Worm (Caenorhabditis elegans) whole organism, young adult: Measurements from ENCODE around the gene gtf-2F2.

Experiments
- C06A6.2 ChIP-seq: fragments of 200-800 bp; sonication (Bioruptor generic); conservative IDR thresholded peaks from 2 replicates; pipeline ENCODE4 v1.3.6; 2022; ENCODE audit warnings: missing genetic modification characterization, missing compliant biosample characterization
- C17E4.6 ChIP-seq: fragments of 200-800 bp; sonication (Bioruptor generic); IDR thresholded peaks from 2 replicates; pipeline ENCODE4 v1.3.6; 2022; ENCODE audit warnings: missing genetic modification reagents, missing genetic modification characterization, missing compliant biosample characterization
- D2030.7 ChIP-seq: fragments of 200-800 bp; sonication (Bioruptor generic); IDR thresholded peaks from 2 replicates; pipeline ENCODE4 v1.3.6; 2022; ENCODE audit warnings: missing genetic modification reagents, missing genetic modification characterization, missing compliant biosample characterization
- F10E7.11 ChIP-seq: sonication (generic microtip); optimal IDR thresholded peaks from 2 replicates; lab custom pipeline; 2017; ENCODE audit warnings: mild to moderate bottlenecking, missing genetic modification characterization, moderate library complexity, missing compliant biosample characterization
- F55B11.4 ChIP-seq: sonication (generic microtip); optimal IDR thresholded peaks from 2 replicates; lab custom pipeline; 2016; ENCODE audit warnings: missing compliant biosample characterization, missing genetic modification characterization, borderline replicate concordance; ENCODE audit not compliant: insufficient read depth
- F57C9.4 ChIP-seq: sonication (generic microtip); optimal IDR thresholded peaks from 2 replicates; lab custom pipeline; 2017; ENCODE audit warnings: mild to moderate bottlenecking, missing genetic modification characterization, missing compliant biosample characterization
- K11D2.4 ChIP-seq: fragments of 200-800 bp; sonication (Bioruptor generic); IDR thresholded peaks from 2 replicates; pipeline ENCODE4 v1.3.6; 2022; ENCODE audit warnings: missing genetic modification reagents, missing genetic modification characterization, missing compliant biosample characterization
- K12H6.12 ChIP-seq: fragments of 200-800 bp; sonication (Bioruptor generic); optimal IDR thresholded peaks from 2 replicates; lab custom pipeline; 2018; ENCODE audit warnings: mild to moderate bottlenecking, missing genetic modification characterization, missing compliant biosample characterization
- ama-1 ChIP-seq, 3 experiments: fragments of 150-350 bp in 1 of 3; sonication (generic microtip) in 2 of 3; optimal IDR thresholded peaks; 2 replicates each; lab custom pipeline; 2014 to 2018; ENCODE audit warnings: missing biosample characterization in 2 of 3, missing genetic modification characterization in 2 of 3, missing genetic modification reagents in 2 of 3
- aptf-3 ChIP-seq: fragments of 200-800 bp; sonication (Bioruptor generic); IDR thresholded peaks from 2 replicates; pipeline ENCODE4 v1.3.6; 2022; ENCODE audit warnings: missing genetic modification characterization, missing compliant biosample characterization
- attf-6 ChIP-seq: fragments of 200-800 bp; sonication (Bioruptor generic); IDR thresholded peaks from 2 replicates; pipeline ENCODE4 v1.3.6; 2022; ENCODE audit warnings: missing genetic modification reagents, missing genetic modification characterization, missing compliant biosample characterization
- bed-2 ChIP-seq: fragments of 200-800 bp; sonication (Bioruptor generic); IDR thresholded peaks from 2 replicates; pipeline ENCODE4 v1.3.6; 2022; ENCODE audit warnings: missing genetic modification reagents, missing genetic modification characterization, missing compliant biosample characterization
- ccch-3 ChIP-seq: fragments of 200-800 bp; sonication (Bioruptor generic); optimal IDR thresholded peaks from 2 replicates; lab custom pipeline; 2018; ENCODE audit warnings: mild to moderate bottlenecking, missing genetic modification characterization, missing compliant biosample characterization
- cebp-2 ChIP-seq: fragments of 200-800 bp; sonication (Bioruptor generic); IDR thresholded peaks from 2 replicates; pipeline ENCODE4 v1.3.6; 2022; ENCODE audit warnings: missing genetic modification characterization, missing compliant biosample characterization
- ceh-79 ChIP-seq: sonication (generic microtip); optimal IDR thresholded peaks from 2 replicates; lab custom pipeline; 2017; ENCODE audit warnings: mild to moderate bottlenecking, missing genetic modification characterization, missing compliant biosample characterization
- chd-7 ChIP-seq: sonication (generic microtip); optimal IDR thresholded peaks from 2 replicates; lab custom pipeline; 2016; ENCODE audit warnings: mild to moderate bottlenecking, missing genetic modification characterization, moderate library complexity, missing compliant biosample characterization
- dox-1 ChIP-seq: fragments of 200-800 bp; sonication (Bioruptor generic); IDR thresholded peaks from 2 replicates; pipeline ENCODE4 v1.3.6; 2022; ENCODE audit warnings: missing genetic modification reagents, missing genetic modification characterization, missing compliant biosample characterization
- egl-44 ChIP-seq: fragments of 200-800 bp; sonication (Bioruptor generic); IDR thresholded peaks from 2 replicates; pipeline ENCODE4 v1.3.6; 2022; ENCODE audit warnings: missing genetic modification reagents, missing genetic modification characterization, missing compliant biosample characterization
- ekl-4 ChIP-seq: fragments of 200-800 bp; sonication (Bioruptor generic); IDR thresholded peaks from 2 replicates; pipeline ENCODE4 v1.3.6; 2022; ENCODE audit warnings: missing genetic modification reagents, missing genetic modification characterization, missing compliant biosample characterization
- hmg-1.2 ChIP-seq: fragments of 200-800 bp; sonication (Bioruptor generic); IDR thresholded peaks from 2 replicates; pipeline ENCODE4 v1.3.6; 2022; ENCODE audit warnings: missing genetic modification reagents, missing genetic modification characterization, missing compliant biosample characterization
- hmg-20 ChIP-seq: fragments of 200-800 bp; sonication (Bioruptor generic); IDR thresholded peaks from 2 replicates; pipeline ENCODE4 v1.3.6; 2022; ENCODE audit warnings: missing genetic modification reagents, missing genetic modification characterization, missing compliant biosample characterization
- hrde-1 ChIP-seq: sonication (generic microtip); optimal IDR thresholded peaks from 2 replicates; lab custom pipeline; 2016; ENCODE audit warnings: missing genetic modification characterization, mild to moderate bottlenecking, missing compliant biosample characterization, moderate library complexity, missing genotype, missing genetic modification reagents, borderline replicate concordance
- let-607 ChIP-seq, 2 experiments: fragments of 200-800 bp in 1 of 2; sonication (Bioruptor generic) in 1 of 2; sonication (generic microtip) in 1 of 2; optimal IDR thresholded peaks; 2 replicates each; lab custom pipeline; 2016 to 2018; ENCODE audit warnings: mild to moderate bottlenecking in 2 of 2, missing compliant biosample characterization in 2 of 2, missing genetic modification characterization in 2 of 2, moderate library complexity in 2 of 2, missing genotype in 1 of 2
- lin-26 ChIP-seq: fragments of 200-800 bp; sonication (Bioruptor generic); IDR thresholded peaks from 2 replicates; pipeline ENCODE4 v1.3.6; 2022; ENCODE audit warnings: missing genetic modification reagents, missing genetic modification characterization, missing compliant biosample characterization
- lin-40 ChIP-seq: sonication (generic microtip); optimal IDR thresholded peaks from 2 replicates; lab custom pipeline; 2016; ENCODE audit warnings: missing genetic modification characterization, mild to moderate bottlenecking, missing compliant biosample characterization, missing genotype, missing genetic modification reagents
- lin-54 ChIP-seq: fragments of 200-800 bp; sonication (Bioruptor generic); optimal IDR thresholded peaks from 2 replicates; lab custom pipeline; 2018; ENCODE audit warnings: mild to moderate bottlenecking, missing genetic modification characterization, missing compliant biosample characterization
- lsy-27 ChIP-seq: sonication (generic microtip); optimal IDR thresholded peaks from 2 replicates; lab custom pipeline; 2017; ENCODE audit warnings: missing genetic modification characterization, mild to moderate bottlenecking, missing compliant biosample characterization, antibody characterized with exemption, missing genotype, borderline replicate concordance; ENCODE audit not compliant: insufficient read depth
- madf-10 ChIP-seq: sonication (generic microtip); optimal IDR thresholded peaks from 2 replicates; lab custom pipeline; 2016; ENCODE audit warnings: mild to moderate bottlenecking, missing genetic modification characterization, missing compliant biosample characterization
- madf-3 ChIP-seq: fragments of 200-800 bp; sonication (Bioruptor generic); IDR thresholded peaks from 2 replicates; pipeline ENCODE4 v1.3.6; 2022; ENCODE audit warnings: missing genetic modification reagents, missing genetic modification characterization, missing compliant biosample characterization
- mel-28 ChIP-seq: sonication (generic microtip); optimal IDR thresholded peaks from 2 replicates; lab custom pipeline; 2016; ENCODE audit warnings: borderline replicate concordance, mild to moderate bottlenecking, missing genetic modification characterization, missing compliant biosample characterization
- nfya-1 ChIP-seq: sonication (generic microtip); optimal IDR thresholded peaks from 2 replicates; lab custom pipeline; 2017; ENCODE audit warnings: antibody characterized with exemption, missing compliant biosample characterization, missing genetic modification characterization, borderline replicate concordance; ENCODE audit not compliant: insufficient read depth
- nfya-2 ChIP-seq: fragments of 200-800 bp; sonication (Bioruptor generic); IDR thresholded peaks from 2 replicates; pipeline ENCODE4 v1.3.6; 2022; ENCODE audit warnings: missing genetic modification reagents, missing genetic modification characterization, missing compliant biosample characterization
- nfyb-1 ChIP-seq: fragments of 200-800 bp; sonication (Bioruptor generic); IDR thresholded peaks from 2 replicates; pipeline ENCODE4 v1.3.6; 2022; ENCODE audit warnings: missing genetic modification reagents, missing genetic modification characterization, missing compliant biosample characterization
- nhr-120 ChIP-seq: fragments of 200-800 bp; sonication (Bioruptor generic); IDR thresholded peaks from 2 replicates; pipeline ENCODE4 v1.3.6; 2022; ENCODE audit warnings: missing genetic modification characterization, missing compliant biosample characterization
- pbrm-1 ChIP-seq: fragments of 200-800 bp; sonication (Bioruptor generic); IDR thresholded peaks from 2 replicates; pipeline ENCODE4 v1.3.6; 2022; ENCODE audit warnings: missing genetic modification reagents, missing genetic modification characterization, missing compliant biosample characterization
- rec-8 ChIP-seq, 2 experiments: sonication (generic microtip); optimal IDR thresholded peaks; 2 replicates each; lab custom pipeline; 2016; ENCODE audit warnings: mild to moderate bottlenecking in 2 of 2, missing genetic modification characterization in 2 of 2, missing genetic modification reagents in 2 of 2, missing genotype in 2 of 2, missing biosample characterization in 1 of 2, missing compliant biosample characterization in 1 of 2, moderate library complexity in 1 of 2
- sdz-38 ChIP-seq: sonication (generic microtip); optimal IDR thresholded peaks from 2 replicates; lab custom pipeline; 2016; ENCODE audit warnings: missing genotype, missing genetic modification characterization, missing compliant biosample characterization
- sea-2 ChIP-seq: fragments of 200-800 bp; sonication (Bioruptor generic); IDR thresholded peaks from 2 replicates; pipeline ENCODE4 v1.3.6; 2022; ENCODE audit warnings: missing genetic modification characterization, missing compliant biosample characterization
- snpc-1.3 ChIP-seq: sonication (generic microtip); optimal IDR thresholded peaks from 2 replicates; lab custom pipeline; 2017; ENCODE audit warnings: missing genetic modification characterization, mild to moderate bottlenecking, missing compliant biosample characterization, antibody characterized with exemption, moderate library complexity, missing genotype, missing genetic modification reagents; ENCODE audit not compliant: insufficient read depth
- ztf-18 ChIP-seq: sonication (generic microtip); optimal IDR thresholded peaks from 2 replicates; lab custom pipeline; 2016; ENCODE audit warnings: missing genotype, mild to moderate bottlenecking, missing genetic modification characterization, missing compliant biosample characterization
- ztf-22 ChIP-seq: fragments of 200-800 bp; sonication (Bioruptor generic); optimal IDR thresholded peaks from 2 replicates; lab custom pipeline; 2018; ENCODE audit warnings: mild to moderate bottlenecking, missing genetic modification characterization, moderate library complexity, missing compliant biosample characterization
- ztf-26 ChIP-seq: sonication (generic microtip); optimal IDR thresholded peaks from 2 replicates; lab custom pipeline; 2017; ENCODE audit warnings: missing genetic modification characterization, missing compliant biosample characterization
- ztf-28 ChIP-seq: fragments of 200-800 bp; sonication (Bioruptor generic); IDR thresholded peaks from 2 replicates; pipeline ENCODE4 v1.3.6; 2022; ENCODE audit warnings: missing genetic modification reagents, missing genetic modification characterization, missing compliant biosample characterization
- ztf-3 ChIP-seq: fragments of 200-800 bp; sonication (Bioruptor generic); optimal IDR thresholded peaks from 2 replicates; lab custom pipeline; 2018; ENCODE audit warnings: mild to moderate bottlenecking, missing genetic modification characterization, missing compliant biosample characterization

The gtf-2F2 gene

DNA sequence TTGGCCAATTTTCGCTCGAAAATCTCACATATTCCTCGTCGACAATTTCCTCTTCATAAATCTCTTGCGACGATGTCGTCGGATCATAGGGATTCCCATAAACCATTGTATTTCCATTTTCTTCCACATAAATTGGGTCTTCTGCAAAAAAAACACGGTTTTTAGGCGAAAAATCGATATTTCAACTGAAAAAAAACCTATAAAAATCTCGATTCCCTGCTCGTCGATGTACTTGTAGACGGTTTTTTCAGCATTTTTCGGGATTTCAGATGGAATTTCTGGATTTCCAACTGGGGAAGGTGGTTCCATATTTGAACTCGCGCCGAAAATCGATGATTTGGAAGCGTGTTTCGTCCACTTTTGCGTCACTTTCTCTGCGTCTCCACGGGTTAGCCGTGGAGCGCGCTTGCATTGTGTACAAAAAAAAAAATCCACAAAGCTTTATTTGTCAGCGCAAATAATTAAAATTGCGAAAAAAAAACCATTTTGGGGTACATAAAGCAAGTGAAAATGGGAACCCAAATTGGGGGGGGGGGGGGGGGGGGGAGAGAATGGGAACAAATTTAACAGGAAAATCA lies 26.2 kb upstream of the gtf-2F2 start, which contains the start of gene Y39B6A.43 (continued):
- TF ChIP-seq hmg-20 (GFP tag; lab: Robert Waterston, UW) (peak; percentile 90), K12H6.12 (tag; lab: Kevin White, UChicago) (peak; percentile 100), nfya-1 (no peak), sea-2 (GFP tag; lab: Robert Waterston, UW) (peak; percentile 82; the same call in 1 of the 2 replicates), ztf-18 (tag; lab: Kevin White, UChicago) (peak; percentile 90), ztf-3 (GFP tag; lab: Kevin White, UChicago) (peak; percentile 87), rec-8 (tag; optimal IDR thresholded peaks at IDR 0.05; lab: Kevin White, UChicago) (peak in 1 of 2 experiments; percentile 75), pbrm-1 (peak; percentile 99), ztf-26 (tag; lab: Kevin White, UChicago) (peak; percentile 97), hrde-1 (tag; lab: Kevin White, UChicago) (peak; percentile 84), sdz-38 (tag; lab: Kevin White, UChicago) (no peak), F10E7.11 (tag; lab: Kevin White, UChicago) (peak; percentile 86), nfya-2 (GFP tag; lab: Robert Waterston, UW) (0 out of 2 replicates have a peak, but pooled peaks have one; percentile 51), ceh-79 (peak; percentile 5), cebp-2 (GFP tag; lab: Robert Waterston, UW) (peak; percentile 90; the same call in 1 of the 2 replicates), ztf-22 (GFP tag; lab: Kevin White, UChicago) (peak; percentile 84), ccch-3 (GFP tag; lab: Kevin White, UChicago) (no peak), C06A6.2 (GFP tag; lab: Robert Waterston, UW) (peak; percentile 92), dox-1 (GFP tag; lab: Robert Waterston, UW) (peak; percentile 99), egl-44 (GFP tag; lab: Robert Waterston, UW) (peak; percentile 72; the same call in 1 of the 2 replicates), F57C9.4 (peak; percentile 88), lin-26 (GFP tag; lab: Robert Waterston, UW) (peak; percentile 85), C17E4.6 (GFP tag; lab: Robert Waterston, UW) (peak; percentile 94), ztf-28 (GFP tag; lab: Robert Waterston, UW) (peak; percentile 96), madf-10 (tag; lab: Kevin White, UChicago) (peak; percentile 88), hmg-1.2 (GFP tag; lab: Robert Waterston, UW) (peak; percentile 93), lin-40 (peak; percentile 96), madf-3 (GFP tag; lab: Robert Waterston, UW) (peak; percentile 97), lin-54 (GFP tag; lab: Kevin White, UChicago) (peak; percentile 99), mel-28 (tag; lab: Kevin White, UChicago) (peak; percentile 75), ekl-4 (peak; percentile 97), ama-1 (optimal IDR thresholded peaks at IDR 0.05; lab: Kevin White, UChicago) (no peak), ama-1 (GFP tag; optimal IDR thresholded peaks at IDR 0.05; lab: Kevin White, UChicago) (peak in 1 of 2 experiments; percentile 53), lsy-27 (tag; lab: Kevin White, UChicago) (peak; percentile 22), aptf-3 (GFP tag; lab: Robert Waterston, UW) (peak; percentile 90), nfyb-1 (GFP tag; lab: Robert Waterston, UW) (peak; percentile 97), bed-2 (GFP tag; lab: Robert Waterston, UW) (peak; percentile 77), snpc-1.3 (peak; percentile 91), nhr-120 (GFP tag; lab: Robert Waterston, UW) (peak; percentile 91; the same call in 1 of the 2 replicates), attf-6 (GFP tag; lab: Robert Waterston, UW) (peak; percentile 93), chd-7 (tag; lab: Kevin White, UChicago) (peak; percentile 97), let-607 (tag; optimal IDR thresholded peaks at IDR 0.05; lab: Kevin White, UChicago) (peak; percentile 82 to 87), D2030.7 (GFP tag; lab: Robert Waterston, UW) (peak; percentile 99), K11D2.4 (peak; percentile 99), F55B11.4 (tag; lab: Kevin White, UChicago) (no peak)
